Fruit fly (Drosophila melanogaster): ENCODE results near the gene Men-b.

Men-b gene

DNA sequence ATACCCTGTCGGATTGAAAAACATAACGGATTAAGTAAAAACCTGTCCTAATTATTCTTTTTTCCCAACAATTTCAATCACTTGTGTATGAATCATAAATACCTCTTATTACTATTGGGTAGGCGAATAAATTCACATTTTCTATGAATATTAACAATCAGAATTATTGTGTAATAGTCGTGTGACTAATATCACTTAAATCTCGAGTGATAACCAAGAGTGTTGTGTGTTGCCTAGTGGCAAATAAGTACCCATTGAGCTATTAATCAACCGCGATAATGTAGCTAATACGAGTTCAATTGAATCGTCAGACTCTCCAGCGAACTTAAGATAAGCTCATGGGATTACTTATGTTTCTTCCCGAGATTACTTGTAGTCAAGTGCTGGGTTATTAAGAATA is 8.4 kb downstream of the Men-b start:
- no peak for TF ChIP-seq CG17801 (GFP tag; optimal IDR thresholded peaks at IDR 0.05; ENCODE audit: partially characterized antibody)

dm6 chr3R:27160858-27161257 is 9.4 kb downstream of the Men-b start, which contains the start of gene CG5909:
CG5909 (plus strand) TSS chr3R:27161158.
- no peak for TF ChIP-seq CG17801 (GFP tag; optimal IDR thresholded peaks at IDR 0.05; ENCODE audit: partially characterized antibody)

dm6 chr3R:27162824-27163223 is 11.4 kb downstream of the Men-b start, which contains the start of gene ppk31:
ppk31 (plus strand) TSS chr3R:27163124.
- no peak for TF ChIP-seq CG17801 (GFP tag; optimal IDR thresholded peaks at IDR 0.05; ENCODE audit: partially characterized antibody)

DNA sequence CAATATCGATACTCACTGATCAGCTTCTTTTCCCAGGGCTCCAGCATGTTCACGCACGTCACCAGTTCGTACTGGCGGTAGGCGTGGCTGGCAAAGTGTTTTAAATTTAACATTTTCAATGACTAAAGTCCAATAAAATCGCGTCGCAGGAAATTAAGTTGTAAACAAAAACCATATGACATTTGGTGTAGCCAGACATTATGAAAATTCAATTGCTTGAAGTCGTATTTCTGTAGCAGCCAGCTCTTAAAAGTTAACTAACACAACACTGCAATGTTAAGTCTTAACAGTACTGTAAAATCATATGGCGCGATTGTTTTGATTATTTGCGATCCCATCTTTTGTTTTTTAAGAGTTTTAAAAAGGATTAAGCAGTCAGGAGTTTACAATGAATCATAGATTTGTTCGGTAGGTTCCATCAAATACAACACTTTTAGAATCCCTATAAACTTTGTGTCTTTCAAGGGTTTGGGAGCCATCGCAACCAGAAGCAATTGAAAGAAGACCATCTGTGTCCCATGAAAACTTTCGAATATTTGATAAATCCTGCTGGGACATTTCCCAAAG is 14.0 kb downstream of the Men-b start, which contains the start of the genes CG34293 and spn-D:
CG34293 (minus strand) TSS at position 160 of the 567 bp plus-strand sequence.
spn-D (plus strand) TSS at position 301 of the 567 bp plus-strand sequence.
- TF ChIP-seq CG17801 (GFP tag; optimal IDR thresholded peaks at IDR 0.05; ENCODE audit: partially characterized antibody) = peak; percentile 28

DNA sequence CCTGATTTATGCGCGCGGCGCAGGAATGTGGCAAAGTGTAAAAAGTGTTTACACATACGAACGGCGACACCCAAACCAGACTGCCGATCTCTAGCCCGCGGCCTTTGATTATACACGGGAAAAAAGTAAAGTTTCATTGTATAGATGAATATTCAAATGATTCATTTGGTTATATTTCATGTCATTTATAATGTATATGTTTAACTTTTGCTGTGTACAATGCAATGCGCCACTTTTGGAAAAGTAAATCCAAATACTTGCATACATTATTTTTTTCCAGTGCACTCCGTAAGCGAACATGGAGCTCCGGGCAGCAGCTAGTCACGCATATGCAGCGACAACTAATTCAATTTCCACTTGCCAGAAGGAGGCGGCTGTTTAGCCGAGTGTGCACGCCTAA is 15.9 kb downstream of the Men-b start:
- TF ChIP-seq CG17801 (GFP tag; optimal IDR thresholded peaks at IDR 0.05; ENCODE audit: partially characterized antibody) = no peak

- no peak for TF ChIP-seq CG17801 (GFP tag; optimal IDR thresholded peaks at IDR 0.05; ENCODE audit: partially characterized antibody)
These were observed 19.7 kb downstream of the Men-b start for dm6 chr3R:27171153-27171552.

- no peak for TF ChIP-seq CG17801 (GFP tag; optimal IDR thresholded peaks at IDR 0.05; ENCODE audit: partially characterized antibody)
These were observed 24.2 kb downstream of the Men-b start for dm6 chr3R:27175710-27176109.

DNA sequence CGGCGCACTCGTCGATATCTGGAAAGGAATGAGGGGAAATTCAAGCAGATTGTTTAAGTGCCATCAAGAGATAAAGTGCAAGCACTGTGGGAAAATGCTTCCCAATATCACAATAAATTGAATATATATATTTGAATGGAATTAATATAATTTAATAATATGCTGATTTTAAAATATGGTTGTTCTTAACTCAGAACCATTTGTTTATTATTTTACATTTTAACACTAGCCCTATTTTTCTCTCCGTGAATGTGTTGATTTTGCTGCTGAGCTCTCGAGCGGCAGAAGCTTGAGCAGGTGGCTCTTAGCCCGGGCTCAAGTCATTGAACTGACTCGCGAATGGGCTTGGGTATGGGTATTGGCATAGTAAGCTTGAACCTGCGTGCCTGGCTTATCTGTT is 26.1 kb downstream of the Men-b start:
- TF ChIP-seq CG17801 (GFP tag; optimal IDR thresholded peaks at IDR 0.05; ENCODE audit: partially characterized antibody) = no peak

dm6 chr3R:27178546-27179375 is 27.3 kb downstream of the Men-b start:
- TF ChIP-seq CG17801 (GFP tag; optimal IDR thresholded peaks at IDR 0.05; ENCODE audit: partially characterized antibody) = no peak

- TF ChIP-seq CG17801 (GFP tag; optimal IDR thresholded peaks at IDR 0.05; ENCODE audit: partially characterized antibody) = no peak
These were observed 29.6 kb downstream of the Men-b start for dm6 chr3R:27181074-27181473.

dm6 chr3R:27185933-27186571 is 34.6 kb downstream of the Men-b start:
- no peak for TF ChIP-seq CG17801 (GFP tag; optimal IDR thresholded peaks at IDR 0.05; ENCODE audit: partially characterized antibody)

DNA sequence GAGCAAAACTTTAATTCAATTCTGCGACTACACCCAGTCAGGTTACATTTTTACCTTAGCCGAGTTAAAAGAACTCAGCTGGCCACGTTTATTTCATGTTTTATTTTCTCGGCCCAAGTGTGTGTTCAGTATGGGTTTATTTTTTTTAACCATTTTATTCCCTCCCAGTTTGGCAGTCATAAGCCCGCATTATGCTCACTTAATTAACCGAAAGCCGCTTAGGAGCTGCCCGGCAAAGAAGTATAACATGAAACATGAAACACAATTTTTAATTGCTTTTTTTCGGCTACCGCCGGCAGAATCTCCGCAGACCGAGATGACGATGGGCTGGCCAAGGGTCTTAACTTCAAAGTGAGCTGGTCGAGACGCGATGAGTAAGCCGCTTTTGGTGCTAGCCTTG is 35.4 kb downstream of the Men-b start:
- no peak for TF ChIP-seq CG17801 (GFP tag; optimal IDR thresholded peaks at IDR 0.05; ENCODE audit: partially characterized antibody)

DNA sequence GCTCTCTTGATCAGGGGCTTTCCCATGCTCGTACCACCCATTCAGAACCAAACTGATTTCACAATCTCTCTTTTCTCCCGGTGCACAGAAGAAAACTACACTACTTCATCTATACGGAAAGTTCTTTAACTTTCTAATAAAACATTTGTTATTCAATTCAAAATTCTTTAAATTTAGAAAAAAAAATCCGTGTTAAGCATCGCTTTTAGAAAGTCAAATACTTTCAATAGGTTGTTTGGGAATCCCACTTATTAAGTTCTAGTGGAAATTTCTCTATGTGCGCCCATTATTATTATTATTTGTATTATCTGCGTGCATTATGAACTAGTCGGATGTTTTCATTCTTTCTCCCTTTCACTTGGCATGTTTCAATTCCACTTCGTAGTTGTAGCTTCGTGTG is 41.6 kb downstream of the Men-b start:
- no peak for TF ChIP-seq CG17801 (GFP tag; optimal IDR thresholded peaks at IDR 0.05; ENCODE audit: partially characterized antibody)

DNA sequence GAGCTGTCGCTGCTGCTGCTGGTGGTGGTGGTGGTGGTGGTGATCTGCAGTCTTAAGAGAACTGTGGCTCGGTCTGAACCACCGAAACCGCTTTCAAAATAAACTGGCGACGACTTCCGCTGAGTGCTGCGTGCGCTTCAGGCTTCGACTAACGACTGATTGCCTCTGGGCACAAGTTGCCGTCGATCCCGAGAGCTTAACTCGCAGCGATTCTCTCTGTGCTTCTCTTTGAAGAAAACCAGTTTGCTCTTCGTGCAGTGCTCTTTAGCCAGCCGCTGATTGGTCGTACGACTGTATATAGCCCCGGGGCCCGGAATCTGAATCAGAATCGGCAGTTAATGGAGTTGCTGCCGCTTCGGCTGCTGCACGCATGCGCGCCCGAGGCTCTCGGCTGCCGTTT is 42.6 kb downstream of the Men-b start, which contains the start of gene Ser:
Ser (minus strand) TSS at position 162 of the 400 bp plus-strand sequence.
- no peak for TF ChIP-seq CG17801 (GFP tag; optimal IDR thresholded peaks at IDR 0.05; ENCODE audit: partially characterized antibody)

dm6 chr3R:27196866-27197265 is 45.4 kb downstream of the Men-b start:
- TF ChIP-seq CG17801 (GFP tag; optimal IDR thresholded peaks at IDR 0.05; ENCODE audit: partially characterized antibody) = no peak

DNA sequence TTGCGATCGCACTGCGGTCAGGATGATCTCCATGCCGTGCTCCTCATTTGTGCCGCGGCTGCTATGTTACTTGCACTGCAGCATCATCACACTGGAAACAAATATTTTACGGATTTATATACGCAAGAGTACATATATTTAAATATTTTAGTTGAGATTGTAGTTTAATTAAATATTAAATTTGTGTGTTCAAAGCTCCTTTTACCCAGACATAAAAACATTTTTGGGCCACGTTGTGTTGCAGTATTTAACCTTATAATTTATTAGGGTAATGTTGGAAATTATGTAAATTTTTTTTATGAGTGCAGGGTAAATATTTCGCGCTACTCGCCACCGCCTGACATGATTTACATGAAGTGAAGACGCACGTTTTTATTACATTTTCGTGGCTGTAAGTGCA is 46.1 kb downstream of the Men-b start:
- TF ChIP-seq CG17801 (GFP tag; optimal IDR thresholded peaks at IDR 0.05; ENCODE audit: partially characterized antibody) = no peak

Data from ovary, adult (tissue).